Worm (Caenorhabditis elegans): ENCODE measurements around the gene T19C4.5.
A peak's percentile ranks its signal among the peaks of the same experiment; 100 is the strongest.

T19C4.5 gene

DNA sequence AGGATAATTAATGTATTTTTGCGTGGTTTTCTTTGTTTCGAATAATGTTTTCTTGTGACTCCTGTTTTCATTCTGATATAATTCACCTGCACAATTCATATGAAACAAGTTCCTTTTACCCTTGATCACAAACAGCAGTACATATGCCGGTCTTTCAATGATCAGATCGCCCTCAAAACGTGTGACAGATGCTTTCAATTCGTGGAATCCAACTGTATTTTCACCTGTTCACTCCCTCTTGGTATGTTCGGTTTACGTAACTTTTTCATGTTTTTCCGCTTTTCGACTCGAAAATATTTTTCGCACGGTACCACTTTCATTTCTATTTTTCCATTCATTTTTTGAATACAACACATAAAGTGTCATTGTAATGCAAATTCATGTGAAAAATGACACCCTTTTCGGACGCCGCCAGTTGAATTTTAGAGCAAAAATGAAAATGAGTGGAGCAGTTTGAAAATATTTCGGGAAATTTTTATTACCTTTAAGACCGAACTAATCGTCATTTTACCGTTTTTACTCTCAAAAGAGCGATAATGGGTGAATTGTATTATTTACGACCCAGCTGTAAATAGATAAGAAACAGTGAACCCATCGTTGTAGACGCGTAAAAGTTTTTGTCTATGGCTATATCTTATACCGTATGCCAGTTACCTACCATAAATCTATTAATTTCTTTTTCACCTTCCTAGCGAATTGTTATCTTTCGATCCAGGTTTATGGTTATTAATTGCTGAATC lies 30.0 kb downstream of the T19C4.5 start, which contains the start of gene K10D6.4 (continued):
- TF ChIP-seq lin-35 (GFP tag; optimal IDR thresholded peaks at IDR 0.05) (no peak), efl-1 (optimal IDR thresholded peaks at IDR 0.05) (no peak), efl-1 (GFP tag; optimal IDR thresholded peaks at IDR 0.05 in 1 of 2) (peak in 1 of 2 experiments; percentile 47), pag-3 (tag; optimal IDR thresholded peaks at IDR 0.05; ENCODE audit: borderline replicate concordance, insufficient read depth) (no peak), sptf-1 (tag; optimal IDR thresholded peaks at IDR 0.05) (no peak), ces-1 (GFP tag; optimal IDR thresholded peaks at IDR 0.05) (no peak), F16B12.6 (tag; optimal IDR thresholded peaks at IDR 0.05) (no peak)

ce11 chrV:11204452-11204851 lies 32.4 kb downstream of the T19C4.5 start:
- TF ChIP-seq pag-3 (tag; optimal IDR thresholded peaks at IDR 0.05; ENCODE audit: borderline replicate concordance, insufficient read depth) (no peak), nhr-20 (tag; optimal IDR thresholded peaks at IDR 0.05) (no peak), sptf-1 (tag; optimal IDR thresholded peaks at IDR 0.05) (no peak), lir-3 (tag; optimal IDR thresholded peaks at IDR 0.05; ENCODE audit: poor library complexity) (no peak), snpc-4 (tag; optimal IDR thresholded peaks at IDR 0.05) (no peak), lin-39 (tag; optimal IDR thresholded peaks at IDR 0.05) (no peak), xbp-1 (tag; optimal IDR thresholded peaks at IDR 0.05) (no peak), unc-98 (GFP tag; IDR thresholded peaks at IDR 0.05) (no peak), skn-1 (tag; optimal IDR thresholded peaks at IDR 0.05) (no peak), jun-1 (tag; optimal IDR thresholded peaks at IDR 0.05) (no peak)

ce11 chrV:11206467-11206866 lies 34.5 kb downstream of the T19C4.5 start:
- TF ChIP-seq egl-13 (tag; optimal IDR thresholded peaks at IDR 0.05) (no peak), nhr-47 (tag; optimal IDR thresholded peaks at IDR 0.05) (no peak), ceh-90 (tag; optimal IDR thresholded peaks at IDR 0.05) (no peak), sup-37 (GFP tag; optimal IDR thresholded peaks at IDR 0.05) (no peak), unc-98 (GFP tag; IDR thresholded peaks at IDR 0.05) (no peak), dsc-1 (tag; optimal IDR thresholded peaks at IDR 0.05) (no peak), nhr-71 (tag; optimal IDR thresholded peaks at IDR 0.05) (no peak), unc-86 (tag; optimal IDR thresholded peaks at IDR 0.05) (no peak)

ce11 chrV:11209452-11210188 lies 37.6 kb downstream of the T19C4.5 start:
- peak; percentile 95 for TF ChIP-seq dsc-1 (tag; optimal IDR thresholded peaks at IDR 0.05)
- peak; percentile 40 for TF ChIP-seq blmp-1 (tag; optimal IDR thresholded peaks at IDR 0.05)
- TF ChIP-seq ceh-88 (GFP tag; IDR thresholded peaks at IDR 0.05) = no peak
- TF ChIP-seq lin-35 (GFP tag; optimal IDR thresholded peaks at IDR 0.05) = no peak
- TF ChIP-seq pax-3 (tag; optimal IDR thresholded peaks at IDR 0.05) = peak; percentile 17
- no peak for TF ChIP-seq efl-1 (optimal IDR thresholded peaks at IDR 0.05)
- no peak for TF ChIP-seq efl-1 (GFP tag; optimal IDR thresholded peaks at IDR 0.05 in 1 of 2)
- TF ChIP-seq fos-1 (tag; optimal IDR thresholded peaks at IDR 0.05) = no peak
- peak; percentile 44 for TF ChIP-seq fkh-8 (tag; optimal IDR thresholded peaks at IDR 0.05)
- no peak for TF ChIP-seq efl-3 (GFP tag; optimal IDR thresholded peaks at IDR 0.05)
- no peak for TF ChIP-seq zag-1 (tag; optimal IDR thresholded peaks at IDR 0.05)
- TF ChIP-seq ceh-8 (GFP tag; optimal IDR thresholded peaks at IDR 0.05) = peak; percentile 32

DNA sequence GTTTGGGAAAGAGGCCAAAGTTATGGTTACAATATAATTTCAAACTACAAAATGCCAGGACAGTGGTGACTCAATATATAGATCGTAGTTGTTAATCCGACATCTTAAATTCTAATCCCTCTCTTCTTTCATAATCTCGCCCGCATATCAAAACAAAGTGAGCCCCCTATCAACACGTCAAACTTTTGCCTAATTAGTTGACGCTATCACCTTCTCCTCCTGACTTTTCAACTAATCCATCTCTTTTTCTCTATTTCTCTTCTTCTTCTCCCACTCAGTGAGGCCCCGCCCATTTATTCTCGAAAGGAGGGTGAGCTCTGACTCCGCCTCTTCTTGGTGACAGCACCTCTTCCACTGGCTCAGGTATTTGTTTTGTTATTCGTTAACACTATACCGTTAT lies 39.3 kb downstream of the T19C4.5 start:
- no peak for TF ChIP-seq sptf-1 (tag; optimal IDR thresholded peaks at IDR 0.05)
- no peak for TF ChIP-seq pqm-1 (tag; optimal IDR thresholded peaks at IDR 0.05)
- TF ChIP-seq skn-1 (tag; optimal IDR thresholded peaks at IDR 0.05) = no peak
- TF ChIP-seq blmp-1 (tag; optimal IDR thresholded peaks at IDR 0.05) = no peak
- no peak for TF ChIP-seq C16A3.4 (tag; optimal IDR thresholded peaks at IDR 0.05)
- no peak for TF ChIP-seq efl-3 (GFP tag; optimal IDR thresholded peaks at IDR 0.05)
- TF ChIP-seq mab-9 (GFP tag; IDR thresholded peaks at IDR 0.05) = no peak
- no peak for TF ChIP-seq C34B4.2 (tag; optimal IDR thresholded peaks at IDR 0.05)
- TF ChIP-seq sox-4 (tag; optimal IDR thresholded peaks at IDR 0.05) = no peak
- TF ChIP-seq nhr-19 (GFP tag; conservative IDR thresholded peaks at IDR 0.05) = no peak
- peak; percentile 4 for TF ChIP-seq nhr-20 (tag; optimal IDR thresholded peaks at IDR 0.05)
- TF ChIP-seq nhr-12 (tag; optimal IDR thresholded peaks at IDR 0.05) = no peak
- no peak for TF ChIP-seq ztf-11 (tag; optimal IDR thresholded peaks at IDR 0.05)
- TF ChIP-seq dpl-1 (GFP tag; optimal IDR thresholded peaks at IDR 0.05) = no peak
- no peak for TF ChIP-seq unc-130 (tag; optimal IDR thresholded peaks at IDR 0.05)
- TF ChIP-seq ztf-4 (tag; optimal IDR thresholded peaks at IDR 0.05) = no peak
- TF ChIP-seq ama-1 (optimal IDR thresholded peaks at IDR 0.05) = no peak
- TF ChIP-seq efl-1 (optimal IDR thresholded peaks at IDR 0.05) = no peak
- TF ChIP-seq efl-1 (GFP tag; optimal IDR thresholded peaks at IDR 0.05 in 1 of 2) = no peak
- no peak for TF ChIP-seq vab-15 (tag; optimal IDR thresholded peaks at IDR 0.05)
- no peak for TF ChIP-seq lin-39 (tag; optimal IDR thresholded peaks at IDR 0.05)

All from whole organism, L1 larva.